Worm (Caenorhabditis elegans): ENCODE data around the gene srz-100.

Gene srz-100

DNA sequence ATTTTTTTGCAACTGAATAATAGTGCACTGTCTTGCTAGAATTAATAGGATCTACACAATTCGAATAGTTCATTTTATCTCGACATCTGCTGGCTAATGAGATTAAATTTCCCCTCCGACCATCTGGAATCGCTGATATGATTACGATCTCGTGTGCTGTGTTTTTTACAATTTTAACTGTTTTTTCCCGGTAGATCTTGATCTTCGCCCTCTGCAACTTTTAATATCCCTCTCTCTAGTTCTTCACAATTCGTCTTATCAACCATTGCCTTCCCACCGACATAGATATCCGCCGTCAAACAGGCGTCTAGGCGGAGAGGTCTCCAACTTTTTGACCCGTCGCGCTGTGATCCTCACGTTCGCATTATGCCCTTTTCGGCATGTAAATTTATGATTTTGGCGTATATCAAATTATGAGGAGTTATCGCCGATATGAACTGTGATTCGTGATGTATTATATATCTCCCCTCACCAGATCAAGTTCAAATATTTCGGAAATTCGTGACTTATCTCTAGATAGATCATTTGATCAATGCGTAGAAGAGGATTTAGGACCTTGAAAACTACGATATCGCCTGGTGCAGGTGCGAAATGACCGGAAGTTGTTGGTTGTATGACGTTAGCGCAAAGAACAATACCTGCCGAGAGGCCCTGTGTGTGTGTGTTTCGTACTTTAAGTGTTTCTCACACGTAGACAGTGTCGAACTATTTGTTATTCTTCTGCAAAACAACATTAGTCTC, 47.0 kb downstream of the srz-100 start:
- TF ChIP-seq nhr-90 (tag; optimal IDR thresholded peaks at IDR 0.05; ENCODE audit: poor library complexity) = peak; percentile 43
- no peak for TF ChIP-seq sptf-1 (tag; optimal IDR thresholded peaks at IDR 0.05)
- TF ChIP-seq mab-9 (GFP tag; IDR thresholded peaks at IDR 0.05) = no peak
- TF ChIP-seq grh-1 (GFP tag; IDR thresholded peaks at IDR 0.05) = no peak; the same call in 1 of the 2 replicates
- no peak for TF ChIP-seq ztf-4 (tag; optimal IDR thresholded peaks at IDR 0.05)
- no peak for TF ChIP-seq ztf-11 (tag; optimal IDR thresholded peaks at IDR 0.05)
- no peak for TF ChIP-seq fkh-4 (tag; optimal IDR thresholded peaks at IDR 0.05; ENCODE audit: borderline replicate concordance)
- no peak for TF ChIP-seq elt-2 (tag; optimal IDR thresholded peaks at IDR 0.05)
- TF ChIP-seq ets-5 (GFP tag; IDR thresholded peaks at IDR 0.05) = no peak
- TF ChIP-seq sox-4 (tag; optimal IDR thresholded peaks at IDR 0.05) = no peak
- no peak for TF ChIP-seq efl-1 (optimal IDR thresholded peaks at IDR 0.05)
- peak in 1 of 2 experiments; percentile 23 for TF ChIP-seq efl-1 (GFP tag; optimal IDR thresholded peaks at IDR 0.05 in 1 of 2)
- TF ChIP-seq aha-1 (tag; optimal IDR thresholded peaks at IDR 0.05) = no peak
- TF ChIP-seq fkh-10 (GFP tag; optimal IDR thresholded peaks at IDR 0.05) = no peak
- TF ChIP-seq nhr-19 (GFP tag; conservative IDR thresholded peaks at IDR 0.05) = peak; percentile 45; the same call in 1 of the 2 replicates
- no peak for TF ChIP-seq lir-3 (tag; optimal IDR thresholded peaks at IDR 0.05; ENCODE audit: poor library complexity)
- TF ChIP-seq dpl-1 (GFP tag; optimal IDR thresholded peaks at IDR 0.05) = no peak
- peak; percentile 79 for TF ChIP-seq lin-14 (GFP tag; optimal IDR thresholded peaks at IDR 0.05)
- peak; percentile 32 for TF ChIP-seq snu-23 (GFP tag; optimal IDR thresholded peaks at IDR 0.05)
- no peak for TF ChIP-seq unc-98 (GFP tag; IDR thresholded peaks at IDR 0.05)
- no peak for TF ChIP-seq ceh-88 (GFP tag; IDR thresholded peaks at IDR 0.05)
- no peak for TF ChIP-seq nhr-11 (tag; optimal IDR thresholded peaks at IDR 0.05)
- TF ChIP-seq lin-35 (GFP tag; optimal IDR thresholded peaks at IDR 0.05) = no peak
- TF ChIP-seq ceh-63 (GFP tag; optimal IDR thresholded peaks at IDR 0.05) = no peak
- TF ChIP-seq hlh-17 (GFP tag; optimal IDR thresholded peaks at IDR 0.05; ENCODE audit: borderline replicate concordance) = no peak
- no peak for TF ChIP-seq unc-62 (GFP tag; optimal IDR thresholded peaks at IDR 0.05)
- no peak for TF ChIP-seq egl-13 (tag; optimal IDR thresholded peaks at IDR 0.05)
- TF ChIP-seq zip-4 (GFP tag; optimal IDR thresholded peaks at IDR 0.05) = no peak
- no peak for TF ChIP-seq lin-15B (tag; optimal IDR thresholded peaks at IDR 0.05)
- TF ChIP-seq nhr-77 (tag; optimal IDR thresholded peaks at IDR 0.05) = no peak
- TF ChIP-seq C16A3.4 (tag; optimal IDR thresholded peaks at IDR 0.05) = no peak
- TF ChIP-seq nhr-28 (tag; optimal IDR thresholded peaks at IDR 0.05) = no peak
- no peak for TF ChIP-seq C04F5.9 (tag; optimal IDR thresholded peaks at IDR 0.05)
- TF ChIP-seq nhr-84 (tag; optimal IDR thresholded peaks at IDR 0.05) = no peak
- no peak for TF ChIP-seq ama-1 (optimal IDR thresholded peaks at IDR 0.05)
- no peak for TF ChIP-seq snpc-4 (tag; optimal IDR thresholded peaks at IDR 0.05)
- no peak for TF ChIP-seq unc-86 (tag; optimal IDR thresholded peaks at IDR 0.05)
- TF ChIP-seq fos-1 (tag; optimal IDR thresholded peaks at IDR 0.05) = no peak
- no peak for TF ChIP-seq pqm-1 (tag; optimal IDR thresholded peaks at IDR 0.05)
- TF ChIP-seq C34B4.2 (tag; optimal IDR thresholded peaks at IDR 0.05) = no peak
- no peak for TF ChIP-seq hlh-4 (tag; optimal IDR thresholded peaks at IDR 0.05)
- TF ChIP-seq unc-30 (tag; optimal IDR thresholded peaks at IDR 0.05) = no peak
- no peak for TF ChIP-seq fkh-8 (tag; optimal IDR thresholded peaks at IDR 0.05)
- no peak for TF ChIP-seq zag-1 (tag; optimal IDR thresholded peaks at IDR 0.05)
- TF ChIP-seq nhr-12 (tag; optimal IDR thresholded peaks at IDR 0.05) = no peak
- peak; percentile 67 for TF ChIP-seq nhr-71 (tag; optimal IDR thresholded peaks at IDR 0.05)
- TF ChIP-seq xbp-1 (tag; optimal IDR thresholded peaks at IDR 0.05) = no peak
- TF ChIP-seq lsy-2 (tag; optimal IDR thresholded peaks at IDR 0.05) = peak in 1 of 2 experiments; percentile 26
- TF ChIP-seq hpl-2 (GFP tag; optimal IDR thresholded peaks at IDR 0.05) = no peak
- TF ChIP-seq aly-2 (tag; optimal IDR thresholded peaks at IDR 0.05) = no peak
- TF ChIP-seq elt-3 (tag; optimal IDR thresholded peaks at IDR 0.05) = peak in 5 of 6 experiments; percentile 11 to 70 (median 59)
- no peak for TF ChIP-seq mef-2 (tag; optimal IDR thresholded peaks at IDR 0.05)
- no peak for TF ChIP-seq tlp-1 (tag; optimal IDR thresholded peaks at IDR 0.05)
